Fruit fly (Drosophila melanogaster) whole organism, embryonic: ENCODE measurements around the gene CG10863.

Experiments used
- Bgb ChIP-seq: fragments of 200-800 bp; sonication (Bioruptor generic); IDR thresholded peaks from 2 replicates; pipeline ENCODE4 v1.3.6; 2022; ENCODE audit warnings: missing biosample characterization, missing genetic modification characterization; ENCODE audit not compliant: partially characterized antibody
- Blimp-1 ChIP-seq: fragments of 200-800 bp; sonication (Bioruptor generic); optimal IDR thresholded peaks from 3 replicates; lab custom pipeline; 2018; ENCODE audit warnings: missing biosample characterization, missing genetic modification characterization, mild to moderate bottlenecking, moderate library complexity, missing genetic modification reagents
- CG10462 ChIP-seq: fragments of 200-800 bp; sonication (Bioruptor generic); optimal IDR thresholded peaks from 2 replicates; lab custom pipeline; 2016; ENCODE audit warnings: missing biosample characterization, missing genetic modification characterization
- CG10565 ChIP-seq: fragments of 200-800 bp; sonication (Bioruptor generic); optimal IDR thresholded peaks from 3 replicates; lab custom pipeline; 2016; ENCODE audit warnings: missing biosample characterization, mild to moderate bottlenecking, missing genetic modification characterization
- CG13424 ChIP-seq: fragments of 200-800 bp; sonication (Bioruptor generic); optimal IDR thresholded peaks from 2 replicates; lab custom pipeline; 2019; ENCODE audit warnings: missing biosample characterization, mild to moderate bottlenecking, missing genetic modification characterization, moderate library complexity
- CG17359 ChIP-seq: fragments of 200-800 bp; sonication (Bioruptor generic); optimal IDR thresholded peaks from 3 replicates; lab custom pipeline; 2018; ENCODE audit warnings: missing biosample characterization, mild to moderate bottlenecking, missing genetic modification characterization, moderate library complexity
- CG17802 ChIP-seq: fragments of 200-800 bp; sonication (Bioruptor generic); optimal IDR thresholded peaks from 2 replicates; lab custom pipeline; 2018; ENCODE audit warnings: missing biosample characterization, mild to moderate bottlenecking, missing genetic modification characterization, moderate library complexity
- CG32772 ChIP-seq: fragments of 200-800 bp; sonication (Bioruptor generic); IDR thresholded peaks from 2 replicates; pipeline ENCODE4 v1.3.6; 2022; ENCODE audit warnings: missing biosample characterization, missing genetic modification characterization
- CG34376 ChIP-seq: fragments of 200-800 bp; sonication (Bioruptor generic); optimal IDR thresholded peaks from 2 replicates; lab custom pipeline; 2018; ENCODE audit warnings: missing biosample characterization, mild to moderate bottlenecking, missing genetic modification characterization
- CG34422 ChIP-seq: fragments of 200-800 bp; sonication (Bioruptor generic); IDR thresholded peaks from 3 replicates; pipeline ENCODE4 v1.3.6; 2022; ENCODE audit warnings: missing biosample characterization, missing genetic modification characterization
- CG3838 ChIP-seq: fragments of 200-800 bp; sonication (Bioruptor generic); optimal IDR thresholded peaks from 3 replicates; lab custom pipeline; 2016; ENCODE audit warnings: missing biosample characterization, missing genetic modification characterization
- CG3995 ChIP-seq: fragments of 200-800 bp; sonication (Bioruptor generic); optimal IDR thresholded peaks from 3 replicates; lab custom pipeline; 2016; ENCODE audit warnings: missing biosample characterization, missing genetic modification characterization
- CG42726 ChIP-seq: fragments of 200-800 bp; sonication (Bioruptor generic); IDR thresholded peaks from 2 replicates; pipeline ENCODE4 v1.3.6; 2022; ENCODE audit warnings: missing biosample characterization, missing genetic modification characterization; ENCODE audit not compliant: partially characterized antibody
- CG4820 ChIP-seq: fragments of 200-800 bp; sonication (Bioruptor generic); optimal IDR thresholded peaks from 3 replicates; lab custom pipeline; 2016; ENCODE audit warnings: missing biosample characterization, missing genetic modification characterization
- CG6654 ChIP-seq: fragments of 200-800 bp; sonication (Bioruptor generic); optimal IDR thresholded peaks from 2 replicates; lab custom pipeline; 2017; ENCODE audit warnings: missing biosample characterization, mild to moderate bottlenecking, missing genetic modification characterization
- CG8290 ChIP-seq, 3 experiments: fragments of 200-800 bp; sonication (Bioruptor generic); optimal IDR thresholded peaks; 2 replicates each; lab custom pipeline; 2016 to 2019; ENCODE audit warnings: missing biosample characterization in 3 of 3, missing genetic modification characterization in 3 of 3, mild to moderate bottlenecking in 2 of 3, moderate library complexity in 1 of 3
- CG8765 ChIP-seq: fragments of 200-800 bp; sonication (Bioruptor generic); IDR thresholded peaks from 2 replicates; pipeline ENCODE4 v1.3.6; 2022; ENCODE audit warnings: missing biosample characterization, missing genetic modification characterization
- CG8924 ChIP-seq: fragments of 200-800 bp; optimal IDR thresholded peaks from 3 replicates; lab custom pipeline; 2019; ENCODE audit warnings: missing biosample characterization, mild to moderate bottlenecking, missing genetic modification characterization, moderate library complexity
- D19A ChIP-seq: fragments of 200-800 bp; optimal IDR thresholded peaks from 3 replicates; lab custom pipeline; 2019; ENCODE audit warnings: missing biosample characterization, mild to moderate bottlenecking, missing genetic modification characterization, moderate library complexity
- Dip2 ChIP-seq: fragments of 200-800 bp; sonication (Bioruptor generic); IDR thresholded peaks from 2 replicates; pipeline ENCODE4 v1.3.6; 2022; ENCODE audit warnings: missing biosample characterization, missing genetic modification characterization
- Gug ChIP-seq: fragments of 200-800 bp; sonication (Bioruptor generic); IDR thresholded peaks from 4 replicates; pipeline ENCODE4 v1.3.6; 2022; ENCODE audit warnings: missing biosample characterization, missing genetic modification characterization
- H2.0 ChIP-seq: fragments of 200-800 bp; sonication (Bioruptor generic); IDR thresholded peaks from 2 replicates; pipeline ENCODE4 v1.3.6; 2022; ENCODE audit warnings: missing biosample characterization, missing genetic modification characterization
- HLH54F ChIP-seq: fragments of 200-800 bp; sonication (Bioruptor generic); optimal IDR thresholded peaks from 3 replicates; lab custom pipeline; 2016; ENCODE audit warnings: missing biosample characterization, missing genetic modification characterization
- Jarid2 ChIP-seq: fragments of 200-800 bp; sonication (Bioruptor generic); optimal IDR thresholded peaks from 3 replicates; lab custom pipeline; 2017; ENCODE audit warnings: mild to moderate bottlenecking, missing biosample characterization, missing genetic modification reagents, missing genetic modification characterization
- Lhr ChIP-seq: fragments of 200-800 bp; sonication (Bioruptor generic); optimal IDR thresholded peaks from 3 replicates; lab custom pipeline; 2017; ENCODE audit warnings: mild to moderate bottlenecking, missing biosample characterization, missing genetic modification reagents, missing genetic modification characterization
- NfI ChIP-seq: fragments of 200-800 bp; sonication (Bioruptor generic); optimal IDR thresholded peaks from 3 replicates; lab custom pipeline; 2018; ENCODE audit warnings: missing biosample characterization, mild to moderate bottlenecking, missing genetic modification characterization, moderate library complexity
- Oli ChIP-seq: fragments of 200-800 bp; sonication (Bioruptor generic); optimal IDR thresholded peaks from 2 replicates; lab custom pipeline; 2018; ENCODE audit warnings: missing biosample characterization, mild to moderate bottlenecking, missing genetic modification characterization, moderate library complexity
- Side ChIP-seq: fragments of 200-800 bp; sonication (Bioruptor generic); optimal IDR thresholded peaks from 2 replicates; lab custom pipeline; 2016; ENCODE audit warnings: missing biosample characterization, missing genetic modification characterization
- Taf1 ChIP-seq: fragments of 200-800 bp; sonication (Bioruptor generic); IDR thresholded peaks from 2 replicates; pipeline ENCODE4 v1.3.6; 2022; ENCODE audit warnings: missing biosample characterization, missing genetic modification characterization
- Trl ChIP-seq, 3 experiments: fragments of >200 bp in 2 of 3; fragments of 200-800 bp in 1 of 3; sonication (Bioruptor generic) in 1 of 3; optimal IDR thresholded peaks; 2 replicates in 1 of 3; 3 replicates in 2 of 3; lab custom pipeline; 2016 to 2017; ENCODE audit warnings: missing biosample characterization in 1 of 3, missing genetic modification characterization in 1 of 3
- emc ChIP-seq: fragments of 200-800 bp; sonication (Bioruptor generic); optimal IDR thresholded peaks from 2 replicates; lab custom pipeline; 2016; ENCODE audit warnings: missing biosample characterization, missing genetic modification characterization
- esg ChIP-seq: fragments of 200-800 bp; sonication (Bioruptor generic); conservative IDR thresholded peaks from 2 replicates; pipeline ENCODE4 v1.3.6; 2022; ENCODE audit warnings: missing biosample characterization, missing genetic modification characterization
- eyg ChIP-seq: fragments of 200-800 bp; sonication (Bioruptor generic); optimal IDR thresholded peaks from 3 replicates; lab custom pipeline; 2016; ENCODE audit warnings: missing biosample characterization, missing genetic modification characterization
- fd64A ChIP-seq: fragments of 200-800 bp; sonication (Bioruptor generic); optimal IDR thresholded peaks from 3 replicates; lab custom pipeline; 2018; ENCODE audit warnings: missing biosample characterization, mild to moderate bottlenecking, missing genetic modification characterization
- gsb ChIP-seq: fragments of 200-800 bp; sonication (Bioruptor generic); IDR thresholded peaks from 2 replicates; pipeline ENCODE4 v1.3.6; 2022; ENCODE audit warnings: missing biosample characterization, missing genetic modification characterization
- gsb-n ChIP-seq: fragments of 200-800 bp; sonication (Bioruptor generic); optimal IDR thresholded peaks from 3 replicates; lab custom pipeline; 2018; ENCODE audit warnings: missing biosample characterization, mild to moderate bottlenecking, missing genetic modification characterization
- jing ChIP-seq: fragments of 200-800 bp; sonication (Bioruptor generic); optimal IDR thresholded peaks from 2 replicates; lab custom pipeline; 2018; ENCODE audit warnings: missing biosample characterization, mild to moderate bottlenecking, missing genetic modification characterization
- klu ChIP-seq: fragments of 200-800 bp; sonication (Bioruptor generic); IDR thresholded peaks from 2 replicates; pipeline ENCODE4 v1.3.6; 2022; ENCODE audit warnings: missing biosample characterization, missing genetic modification characterization
- lab ChIP-seq: fragments of 200-800 bp; sonication (Bioruptor generic); optimal IDR thresholded peaks from 3 replicates; lab custom pipeline; 2017; ENCODE audit warnings: missing biosample characterization, missing genetic modification characterization, mild to moderate bottlenecking, moderate library complexity, missing genetic modification reagents
- nmo ChIP-seq: fragments of 200-800 bp; sonication (Bioruptor generic); optimal IDR thresholded peaks from 2 replicates; lab custom pipeline; 2018; ENCODE audit warnings: missing biosample characterization, mild to moderate bottlenecking, missing genetic modification characterization, moderate library complexity
- org-1 ChIP-seq: fragments of 200-800 bp; sonication (Bioruptor generic); optimal IDR thresholded peaks from 2 replicates; lab custom pipeline; 2017; ENCODE audit warnings: missing biosample characterization, missing genetic modification characterization
- pfk ChIP-seq: fragments of 200-800 bp; sonication (Bioruptor generic); optimal IDR thresholded peaks from 2 replicates; lab custom pipeline; 2018; ENCODE audit warnings: missing biosample characterization, mild to moderate bottlenecking, missing genetic modification characterization, moderate library complexity
- pum ChIP-seq: fragments of 200-800 bp; sonication (Bioruptor generic); optimal IDR thresholded peaks from 2 replicates; lab custom pipeline; 2016; ENCODE audit warnings: missing biosample characterization, missing genetic modification characterization
- scrt ChIP-seq: fragments of 200-800 bp; sonication (Bioruptor generic); optimal IDR thresholded peaks from 2 replicates; lab custom pipeline; 2018; ENCODE audit warnings: missing biosample characterization, mild to moderate bottlenecking, missing genetic modification characterization, moderate library complexity
- tap ChIP-seq: fragments of 200-800 bp; optimal IDR thresholded peaks from 3 replicates; lab custom pipeline; 2019; ENCODE audit warnings: missing biosample characterization, mild to moderate bottlenecking, missing genetic modification characterization, moderate library complexity
- tna ChIP-seq: fragments of 200-800 bp; sonication (Bioruptor generic); IDR thresholded peaks from 2 replicates; pipeline ENCODE4 v1.3.6; 2022; ENCODE audit warnings: missing biosample characterization, missing genetic modification characterization; ENCODE audit not compliant: partially characterized antibody
- twi ChIP-seq: fragments of 200-800 bp; optimal IDR thresholded peaks from 2 replicates; lab custom pipeline; 2019; ENCODE audit warnings: missing biosample characterization, mild to moderate bottlenecking, missing genetic modification characterization, moderate library complexity
- vvl ChIP-seq: fragments of 200-800 bp; sonication (Bioruptor generic); IDR thresholded peaks from 2 replicates; pipeline ENCODE4 v1.3.6; 2022; ENCODE audit warnings: missing biosample characterization, missing genetic modification characterization
- wdn ChIP-seq: fragments of 200-800 bp; sonication (Bioruptor generic); IDR thresholded peaks from 2 replicates; pipeline ENCODE4 v1.3.6; 2022; ENCODE audit warnings: missing biosample characterization, missing genetic modification characterization
- z ChIP-seq: fragments of 200-800 bp; sonication (Bioruptor generic); IDR thresholded peaks from 3 replicates; pipeline ENCODE4 v1.3.6; 2022; ENCODE audit warnings: missing biosample characterization, missing genetic modification characterization

Gene CG10863

dm6 chr3L:3898978-3899377, 43.3 kb downstream of the CG10863 start, which contains the start of gene Ccz1 (continued):
- TF ChIP-seq Bgb (GFP tag; lab: Robert Waterston, UW): no peak
- no peak for TF ChIP-seq scrt (GFP tag; lab: Kevin White, UChicago)
- peak; percentile 75 for TF ChIP-seq CG17359 (tag; lab: Kevin White, UChicago)
- peak; percentile 65 for TF ChIP-seq NfI
- peak; percentile 57 for TF ChIP-seq CG34376 (GFP tag; lab: Kevin White, UChicago)
- peak; percentile 38 for TF ChIP-seq fd64A
- peak; percentile 66 for TF ChIP-seq gsb-n (tag; lab: Kevin White, UChicago)
- peak; percentile 57 for TF ChIP-seq Blimp-1 (GFP tag; lab: Kevin White, UChicago)
- TF ChIP-seq org-1: peak; percentile 25
- TF ChIP-seq CG10462 (GFP tag; lab: Kevin White, UChicago): peak; percentile 59
- TF ChIP-seq CG6654 (GFP tag; lab: Kevin White, UChicago): no peak
- no peak for TF ChIP-seq Taf1 (GFP tag; lab: Robert Waterston, UW)
- no peak for TF ChIP-seq wdn (GFP tag; lab: Robert Waterston, UW)
- TF ChIP-seq Trl (optimal IDR thresholded peaks at IDR 0.05; lab: Kevin White, UChicago): no peak
- TF ChIP-seq Trl (GFP tag; optimal IDR thresholded peaks at IDR 0.05; lab: Kevin White, UChicago): peak; percentile 83
- TF ChIP-seq CG8290 (GFP tag; optimal IDR thresholded peaks at IDR 0.05; lab: Kevin White, UChicago): peak; percentile 67
- TF ChIP-seq CG8290 (tag; optimal IDR thresholded peaks at IDR 0.05; lab: Kevin White, UChicago): peak; percentile 56 to 82
- TF ChIP-seq jing: peak; percentile 6
- TF ChIP-seq emc: peak; percentile 49
- no peak for TF ChIP-seq esg
- no peak for TF ChIP-seq CG32772 (GFP tag; lab: Robert Waterston, UW)
- TF ChIP-seq CG10565 (GFP tag; lab: Kevin White, UChicago): no peak

dm6 chr3L:3896553-3897034, 45.7 kb downstream of the CG10863 start, which contains the start of the genes Gr63a and Lamtor4:
Gene Gr63a, minus strand, starts transcription at chr3L:3896603.
Gene Lamtor4, plus strand, starts transcription at chr3L:3896900.
- no peak for TF ChIP-seq Gug
- TF ChIP-seq tna (GFP tag; lab: Robert Waterston, UW): no peak
- TF ChIP-seq pum (GFP tag; lab: Kevin White, UChicago): no peak
- TF ChIP-seq Oli (tag; lab: Kevin White, UChicago): no peak
- no peak for TF ChIP-seq gsb (GFP tag; lab: Robert Waterston, UW)
- TF ChIP-seq CG13424 (tag; lab: Kevin White, UChicago): peak; percentile 6
- no peak for TF ChIP-seq CG17802 (tag; lab: Kevin White, UChicago)
- TF ChIP-seq lab: peak; percentile 17
- peak; percentile 38 for TF ChIP-seq nmo (GFP tag; lab: Kevin White, UChicago)
- no peak for TF ChIP-seq Side (GFP tag; lab: Kevin White, UChicago)
- no peak for TF ChIP-seq CG34422 (GFP tag; lab: Robert Waterston, UW)
- peak; percentile 36; the same call in 1 of the 2 replicates for TF ChIP-seq klu
- TF ChIP-seq D19A (tag; lab: Kevin White, UChicago): no peak
- TF ChIP-seq pfk (GFP tag; lab: Kevin White, UChicago): no peak
- peak; percentile 40 for TF ChIP-seq CG8924 (tag; lab: Kevin White, UChicago)
- no peak for TF ChIP-seq tap (tag; lab: Kevin White, UChicago)
- TF ChIP-seq eyg (GFP tag; lab: Kevin White, UChicago): no peak
- no peak for TF ChIP-seq CG3838 (GFP tag; lab: Kevin White, UChicago)
- no peak for TF ChIP-seq CG4820 (GFP tag; lab: Kevin White, UChicago)
- no peak for TF ChIP-seq Dip2 (GFP tag; lab: Robert Waterston, UW)
- TF ChIP-seq Jarid2: no peak
- TF ChIP-seq Lhr: peak; percentile 24
- TF ChIP-seq twi (tag; lab: Kevin White, UChicago): no peak
- TF ChIP-seq CG3995: no peak
- no peak for TF ChIP-seq H2.0
- TF ChIP-seq HLH54F (GFP tag; lab: Kevin White, UChicago): peak; percentile 33
- no peak for TF ChIP-seq CG8765 (GFP tag; lab: Robert Waterston, UW)
- TF ChIP-seq esg: no peak
- no peak; the same call in 2 of the 3 replicates for TF ChIP-seq z
- no peak for TF ChIP-seq vvl (GFP tag; lab: Robert Waterston, UW)
- no peak; the same call in 1 of the 2 replicates for TF ChIP-seq CG42726 (GFP tag; lab: Robert Waterston, UW)
